Worm (Caenorhabditis elegans) whole organism, early embryonic: ENCODE measurements around the gene sdc-2.

Experiments used
- ama-1 ChIP-seq: fragments of 150-350 bp; optimal IDR thresholded peaks from 2 replicates; lab custom pipeline; 2014
- hmbx-1 ChIP-seq: sonication (generic microtip); optimal IDR thresholded peaks from 2 replicates; lab custom pipeline; 2016; ENCODE audit warnings: mild to moderate bottlenecking, missing genetic modification characterization, missing compliant biosample characterization

DNA sequence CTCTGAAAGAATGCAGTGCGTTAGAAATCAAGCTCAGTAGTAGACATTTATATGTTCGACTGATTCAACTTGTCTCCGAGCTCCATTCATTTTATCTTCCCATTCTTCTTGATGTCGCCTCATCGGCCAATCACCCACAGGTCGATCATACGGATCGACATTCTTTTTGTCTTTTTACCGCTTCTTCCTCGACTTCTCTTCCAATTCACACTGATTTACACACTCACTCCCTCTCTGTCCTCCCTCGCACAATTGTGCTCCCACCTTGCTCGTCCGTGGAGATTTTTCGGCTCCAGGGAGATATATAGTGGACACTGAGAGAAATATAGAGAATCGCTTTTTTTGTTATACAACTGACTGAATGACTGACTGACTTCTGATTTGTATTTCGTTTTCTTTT lies 51.7 kb downstream of the sdc-2 start:
- TF ChIP-seq ama-1, result no peak
- no peak for TF ChIP-seq hmbx-1 (tag; lab: Kevin White, UChicago)
